Fruit fly (Drosophila melanogaster): ENCODE measurements around the gene sloth2.

The sloth2 gene

dm6 chrX:7013320-7014214 is 2.4 kb downstream of the sloth2 start, which contains the start of the genes CG3032 and CG4593 (continued):
- TF ChIP-seq wek (GFP tag; optimal IDR thresholded peaks at IDR 0.05) (peak; percentile 19), zf30C (GFP tag; optimal IDR thresholded peaks at IDR 0.05) (no peak), Hr3 (GFP tag; optimal IDR thresholded peaks at IDR 0.05) (peak; percentile 77), PHDP (tag; optimal IDR thresholded peaks at IDR 0.05) (peak; percentile 84), sima (GFP tag; optimal IDR thresholded peaks at IDR 0.05) (no peak), Dp (GFP tag; optimal IDR thresholded peaks at IDR 0.05) (peak; percentile 28), CG30403 (GFP tag; optimal IDR thresholded peaks at IDR 0.05) (peak; percentile 87), CG3726 (GFP tag; IDR thresholded peaks at IDR 0.05) (peak; percentile 65; the same call in 2 of the 3 replicates), E2f1 (GFP tag; IDR thresholded peaks at IDR 0.05) (peak; percentile 90), CG3838 (GFP tag; optimal IDR thresholded peaks at IDR 0.05) (peak; percentile 34), CG9609 (GFP tag; optimal IDR thresholded peaks at IDR 0.05) (peak; percentile 74), CG11696 (GFP tag; IDR thresholded peaks at IDR 0.05) (peak; percentile 80), CG2875 (GFP tag; optimal IDR thresholded peaks at IDR 0.05) (peak; percentile 16), oc (tag; optimal IDR thresholded peaks at IDR 0.05) (peak; percentile 75), CG14860 (GFP tag; IDR thresholded peaks at IDR 0.05; ENCODE audit: partially characterized antibody) (no peak), phol (tag; optimal IDR thresholded peaks at IDR 0.05) (peak; percentile 78), CG9797 (GFP tag; optimal IDR thresholded peaks at IDR 0.05) (peak; percentile 68), CG15073 (GFP tag; optimal IDR thresholded peaks at IDR 0.05) (no peak), TFAM (GFP tag; optimal IDR thresholded peaks at IDR 0.05) (no peak), slbo (GFP tag; IDR thresholded peaks at IDR 0.05) (peak; percentile 96), bab2 (GFP tag; optimal IDR thresholded peaks at IDR 0.05) (peak; percentile 80), vvl (GFP tag; IDR thresholded peaks at IDR 0.05) (peak; percentile 93), ato (GFP tag; IDR thresholded peaks at IDR 0.05; ENCODE audit: partially characterized antibody) (no peak), Mes4 (GFP tag; optimal IDR thresholded peaks at IDR 0.05) (peak; percentile 25), emc (GFP tag; optimal IDR thresholded peaks at IDR 0.05) (peak; percentile 38), CG10979 (tag; optimal IDR thresholded peaks at IDR 0.05) (peak; percentile 60), gcm2 (GFP tag; optimal IDR thresholded peaks at IDR 0.05) (peak; percentile 54), ken (GFP tag; IDR thresholded peaks at IDR 0.05) (peak; percentile 91), CG12769 (tag; optimal IDR thresholded peaks at IDR 0.05) (peak; percentile 87), kay (GFP tag; optimal IDR thresholded peaks at IDR 0.05) (peak; percentile 53), Meics (GFP tag; optimal IDR thresholded peaks at IDR 0.05) (peak; percentile 82), Rx (GFP tag; IDR thresholded peaks at IDR 0.05) (peak; percentile 85), CG7271 (tag; optimal IDR thresholded peaks at IDR 0.05) (no peak), inv (GFP tag; IDR thresholded peaks at IDR 0.05; ENCODE audit: partially characterized antibody) (no peak), Bdp1 (GFP tag; optimal IDR thresholded peaks at IDR 0.05) (peak; percentile 40), CG2678 (tag; optimal IDR thresholded peaks at IDR 0.05) (peak; percentile 86), zfh2 (GFP tag; optimal IDR thresholded peaks at IDR 0.05) (peak; percentile 83), CG34224 (GFP tag; IDR thresholded peaks at IDR 0.05; ENCODE audit: partially characterized antibody) (no peak), CG18599 (GFP tag; optimal IDR thresholded peaks at IDR 0.05) (peak; percentile 86), CG16779 (GFP tag; IDR thresholded peaks at IDR 0.05) (peak; percentile 77), YL-1 (GFP tag; optimal IDR thresholded peaks at IDR 0.05) (peak; percentile 27), CG12104 (GFP tag; optimal IDR thresholded peaks at IDR 0.05) (peak; percentile 34), CG7556 (GFP tag; optimal IDR thresholded peaks at IDR 0.05) (peak; percentile 64), CG10209 (GFP tag; optimal IDR thresholded peaks at IDR 0.05) (peak; percentile 74), Max (GFP tag; optimal IDR thresholded peaks at IDR 0.05) (peak; percentile 80), CG4617 (GFP tag; optimal IDR thresholded peaks at IDR 0.05; ENCODE audit: borderline replicate concordance) (peak; percentile 86), sqz (GFP tag; optimal IDR thresholded peaks at IDR 0.05) (peak; percentile 20), B-H2 (GFP tag; optimal IDR thresholded peaks at IDR 0.05) (peak; percentile 37)
